Worm (Caenorhabditis elegans) whole organism, mixed stage, embryonic: ENCODE measurements around the gene K04G11.3.

ENCODE experiments used
- ceh-43 ChIP-seq: fragments of 200-800 bp; sonication (Bioruptor generic); optimal IDR thresholded peaks from 2 replicates; lab custom pipeline; 2018; ENCODE audit warnings: mild to moderate bottlenecking, missing genetic modification characterization, moderate library complexity, missing compliant biosample characterization
- elt-3 ChIP-seq: fragments of 150-350 bp; optimal IDR thresholded peaks from 2 replicates; lab custom pipeline; 2014; ENCODE audit warnings: missing biosample characterization, missing genetic modification characterization
- mab-5 ChIP-seq: fragments of 150-350 bp; optimal IDR thresholded peaks from 2 replicates; lab custom pipeline; 2014; ENCODE audit warnings: missing biosample characterization, missing genetic modification characterization
- mep-1 ChIP-seq: fragments of 150-350 bp; optimal IDR thresholded peaks from 2 replicates; lab custom pipeline; 2017; ENCODE audit warnings: missing biosample characterization, missing genetic modification reagents, missing genetic modification characterization, inconsistent platforms
- nhr-12 ChIP-seq: fragments of 150-350 bp; optimal IDR thresholded peaks from 2 replicates; lab custom pipeline; 2014; ENCODE audit warnings: missing biosample characterization, missing genetic modification characterization
- nhr-237 ChIP-seq: fragments of 150-350 bp; optimal IDR thresholded peaks from 2 replicates; lab custom pipeline; 2014; ENCODE audit warnings: missing biosample characterization, missing genetic modification characterization
- nhr-76 ChIP-seq: sonication (generic microtip); optimal IDR thresholded peaks from 2 replicates; lab custom pipeline; 2017; ENCODE audit warnings: missing biosample characterization, missing genetic modification characterization
- pha-4 ChIP-seq: fragments of 150-350 bp; optimal IDR thresholded peaks from 2 replicates; lab custom pipeline; 2018; ENCODE audit warnings: missing biosample characterization, missing genetic modification reagents, missing genetic modification characterization
- unc-39 ChIP-seq: fragments of 150-350 bp; optimal IDR thresholded peaks from 2 replicates; lab custom pipeline; 2014; ENCODE audit warnings: missing biosample characterization, missing genetic modification characterization
- zip-8 ChIP-seq: fragments of 150-350 bp; optimal IDR thresholded peaks from 2 replicates; lab custom pipeline; 2014; ENCODE audit warnings: missing biosample characterization, missing genetic modification characterization
- ztf-11 ChIP-seq: fragments of 150-350 bp; optimal IDR thresholded peaks from 2 replicates; lab custom pipeline; 2014; ENCODE audit warnings: missing biosample characterization, missing genetic modification characterization

ce11 chrX:14382951-14383350 lies 35.5 kb upstream of the K04G11.3 start, which contains the start of gene Y60A9.3:
- TF ChIP-seq nhr-76 (no peak), nhr-237 (tag; lab: Kevin White, UChicago) (no peak), mep-1 (tag; lab: Kevin White, UChicago) (no peak), ceh-43 (GFP tag; lab: Kevin White, UChicago) (no peak), ztf-11 (no peak), nhr-12 (tag; lab: Kevin White, UChicago) (no peak), mab-5 (tag; lab: Kevin White, UChicago) (no peak), zip-8 (tag; lab: Kevin White, UChicago) (no peak), unc-39 (tag; lab: Kevin White, UChicago) (no peak), elt-3 (no peak), pha-4 (tag; lab: Kevin White, UChicago) (no peak)
